Worm (Caenorhabditis elegans): Measurements from ENCODE around the gene C56A3.6.

C56A3.6 gene

ce11 chrV:13559978-13560377 lies 3.8 kb upstream of the C56A3.6 start, which contains the start of gene C56A3.8:
C56A3.8 (plus strand) TSS chrV:13560278.
- TF ChIP-seq mep-1 (tag; optimal IDR thresholded peaks at IDR 0.05) (no peak), ceh-8 (GFP tag; optimal IDR thresholded peaks at IDR 0.05) (no peak), lin-15B (tag; optimal IDR thresholded peaks at IDR 0.05) (no peak), nhr-28 (tag; optimal IDR thresholded peaks at IDR 0.05) (no peak), mab-9 (GFP tag; IDR thresholded peaks at IDR 0.05) (no peak), zag-1 (tag; optimal IDR thresholded peaks at IDR 0.05) (no peak), ama-1 (optimal IDR thresholded peaks at IDR 0.05) (no peak), aly-2 (tag; optimal IDR thresholded peaks at IDR 0.05) (no peak), nhr-76 (tag; optimal IDR thresholded peaks at IDR 0.05) (no peak), nhr-90 (tag; optimal IDR thresholded peaks at IDR 0.05; ENCODE audit: poor library complexity) (no peak)

- TF ChIP-seq nhr-12 (tag; optimal IDR thresholded peaks at IDR 0.05), result no peak
- peak; percentile 68 for TF ChIP-seq lin-39 (tag; optimal IDR thresholded peaks at IDR 0.05)
- TF ChIP-seq lin-13 (GFP tag; optimal IDR thresholded peaks at IDR 0.05), result peak; percentile 65
- TF ChIP-seq dsc-1 (tag; optimal IDR thresholded peaks at IDR 0.05), result peak; percentile 96
- no peak for TF ChIP-seq aly-2 (tag; optimal IDR thresholded peaks at IDR 0.05)
- peak in 1 of 2 experiments; percentile 97 for TF ChIP-seq ztf-11 (tag; optimal IDR thresholded peaks at IDR 0.05)
- TF ChIP-seq fkh-4 (tag; optimal IDR thresholded peaks at IDR 0.05; ENCODE audit: borderline replicate concordance), result peak; percentile 98
- TF ChIP-seq tbx-2 (tag; optimal IDR thresholded peaks at IDR 0.05), result peak; percentile 92
- no peak for TF ChIP-seq hpl-2 (GFP tag; optimal IDR thresholded peaks at IDR 0.05)
- TF ChIP-seq pag-3 (tag; optimal IDR thresholded peaks at IDR 0.05; ENCODE audit: borderline replicate concordance, insufficient read depth), result no peak
- peak; percentile 93 for TF ChIP-seq nhr-71 (tag; optimal IDR thresholded peaks at IDR 0.05)
- peak; percentile 86 for TF ChIP-seq swsn-7 (tag; optimal IDR thresholded peaks at IDR 0.05)
- peak; percentile 88 for TF ChIP-seq grh-1 (GFP tag; IDR thresholded peaks at IDR 0.05)
- TF ChIP-seq alr-1 (tag; optimal IDR thresholded peaks at IDR 0.05; ENCODE audit: borderline replicate concordance), result peak; percentile 12
- TF ChIP-seq unc-30 (tag; optimal IDR thresholded peaks at IDR 0.05), result no peak
- peak; percentile 50 for TF ChIP-seq nhr-11 (tag; optimal IDR thresholded peaks at IDR 0.05)
- peak; percentile 82 for TF ChIP-seq lin-14 (GFP tag; optimal IDR thresholded peaks at IDR 0.05)
- no peak for TF ChIP-seq zag-1 (tag; optimal IDR thresholded peaks at IDR 0.05)
- peak; percentile 70 for TF ChIP-seq vab-15 (tag; optimal IDR thresholded peaks at IDR 0.05)
- TF ChIP-seq C16A3.4 (tag; optimal IDR thresholded peaks at IDR 0.05), result peak; percentile 63
- TF ChIP-seq ets-5 (GFP tag; IDR thresholded peaks at IDR 0.05), result no peak
- TF ChIP-seq blmp-1 (tag; optimal IDR thresholded peaks at IDR 0.05), result peak; percentile 46
- peak; percentile 99 for TF ChIP-seq rnt-1 (tag; optimal IDR thresholded peaks at IDR 0.05)
- no peak for TF ChIP-seq egl-27 (tag; optimal IDR thresholded peaks at IDR 0.05)
- TF ChIP-seq nhr-90 (tag; optimal IDR thresholded peaks at IDR 0.05; ENCODE audit: poor library complexity), result peak; percentile 93
- TF ChIP-seq unc-62 (GFP tag; optimal IDR thresholded peaks at IDR 0.05), result no peak
- no peak for TF ChIP-seq nhr-84 (tag; optimal IDR thresholded peaks at IDR 0.05)
- peak; percentile 79 for TF ChIP-seq isw-1 (GFP tag; IDR thresholded peaks at IDR 0.05)
- TF ChIP-seq F16B12.6 (tag; optimal IDR thresholded peaks at IDR 0.05), result no peak
- no peak for TF ChIP-seq nhr-28 (tag; optimal IDR thresholded peaks at IDR 0.05)
- peak; percentile 72 for TF ChIP-seq fos-1 (tag; optimal IDR thresholded peaks at IDR 0.05)
- peak; percentile 91 for TF ChIP-seq nhr-47 (tag; optimal IDR thresholded peaks at IDR 0.05)
- TF ChIP-seq ztf-4 (tag; optimal IDR thresholded peaks at IDR 0.05), result no peak
- TF ChIP-seq lir-3 (tag; optimal IDR thresholded peaks at IDR 0.05; ENCODE audit: poor library complexity), result peak; percentile 96
- peak; percentile 76 for TF ChIP-seq fkh-8 (tag; optimal IDR thresholded peaks at IDR 0.05)
- TF ChIP-seq sup-37 (GFP tag; optimal IDR thresholded peaks at IDR 0.05), result peak; percentile 28
- TF ChIP-seq sox-4 (tag; optimal IDR thresholded peaks at IDR 0.05), result peak; percentile 92
- TF ChIP-seq nhr-237 (tag; optimal IDR thresholded peaks at IDR 0.05), result peak; percentile 56
- peak; percentile 88 for TF ChIP-seq nhr-19 (GFP tag; conservative IDR thresholded peaks at IDR 0.05)
- TF ChIP-seq lin-15B (tag; optimal IDR thresholded peaks at IDR 0.05), result peak; percentile 71
- peak; percentile 66 for TF ChIP-seq jun-1 (tag; optimal IDR thresholded peaks at IDR 0.05)
- peak; percentile 88 for TF ChIP-seq xbp-1 (tag; optimal IDR thresholded peaks at IDR 0.05)
- peak; percentile 64 for TF ChIP-seq ceh-8 (GFP tag; optimal IDR thresholded peaks at IDR 0.05)
- peak; percentile 86 for TF ChIP-seq pqm-1 (tag; optimal IDR thresholded peaks at IDR 0.05)
- TF ChIP-seq zip-4 (GFP tag; optimal IDR thresholded peaks at IDR 0.05), result peak; percentile 74
- TF ChIP-seq snu-23 (GFP tag; optimal IDR thresholded peaks at IDR 0.05), result peak; percentile 87
- no peak for TF ChIP-seq mef-2 (tag; optimal IDR thresholded peaks at IDR 0.05)
Measured at ce11 chrV:13556746-13557145, 549 bp upstream of the C56A3.6 start, which contains the start of gene cav-2. cav-2 (plus strand) TSS chrV:13557104.
